Worm (Caenorhabditis elegans): ENCODE results near the gene sem-5.
A peak's percentile ranks its signal among the peaks of the same experiment; 100 is the strongest.

sem-5 gene

ce11 chrX:7994486-7994885 lies 33.0 kb upstream of the sem-5 start:
- TF ChIP-seq blmp-1 (tag; optimal IDR thresholded peaks at IDR 0.05) (no peak), M03D4.4 (tag; optimal IDR thresholded peaks at IDR 0.05) (no peak), lsy-2 (tag; optimal IDR thresholded peaks at IDR 0.05) (no peak), mep-1 (tag; optimal IDR thresholded peaks at IDR 0.05) (no peak), elt-1 (tag; optimal IDR thresholded peaks at IDR 0.05; ENCODE audit: borderline replicate concordance, insufficient read depth) (no peak), zip-8 (tag; optimal IDR thresholded peaks at IDR 0.05) (no peak), pha-4 (tag; optimal IDR thresholded peaks at IDR 0.05) (no peak), nhr-237 (tag; optimal IDR thresholded peaks at IDR 0.05) (no peak), mab-5 (tag; optimal IDR thresholded peaks at IDR 0.05) (no peak), nhr-2 (tag; optimal IDR thresholded peaks at IDR 0.05) (no peak), unc-62 (GFP tag; optimal IDR thresholded peaks at IDR 0.05) (no peak), ztf-11 (tag; optimal IDR thresholded peaks at IDR 0.05) (no peak), drap-1 (GFP tag; optimal IDR thresholded peaks at IDR 0.05) (no peak), nhr-28 (tag; optimal IDR thresholded peaks at IDR 0.05) (no peak), cnd-1 (tag; optimal IDR thresholded peaks at IDR 0.05) (no peak), sptf-1 (tag; optimal IDR thresholded peaks at IDR 0.05) (no peak), nhr-76 (tag; optimal IDR thresholded peaks at IDR 0.05) (no peak), tbx-8 (GFP tag; optimal IDR thresholded peaks at IDR 0.05) (no peak), unc-39 (tag; optimal IDR thresholded peaks at IDR 0.05) (no peak), flh-1 (GFP tag; optimal IDR thresholded peaks at IDR 0.05) (no peak)

ce11 chrX:7992102-7992501 lies 30.6 kb upstream of the sem-5 start:
- TF ChIP-seq unc-62 (GFP tag; optimal IDR thresholded peaks at IDR 0.05) (no peak), nhr-12 (tag; optimal IDR thresholded peaks at IDR 0.05) (no peak), zip-8 (tag; optimal IDR thresholded peaks at IDR 0.05) (peak; percentile 74), lsy-2 (tag; optimal IDR thresholded peaks at IDR 0.05) (no peak), sem-2 (GFP tag; optimal IDR thresholded peaks at IDR 0.05) (no peak)

- no peak for TF ChIP-seq ztf-11 (tag; optimal IDR thresholded peaks at IDR 0.05)
- TF ChIP-seq pha-4 (tag; optimal IDR thresholded peaks at IDR 0.05), result no peak
- TF ChIP-seq snpc-4 (tag; optimal IDR thresholded peaks at IDR 0.05), result no peak
- TF ChIP-seq elt-3 (tag; optimal IDR thresholded peaks at IDR 0.05), result no peak
- no peak for TF ChIP-seq unc-39 (tag; optimal IDR thresholded peaks at IDR 0.05)
- TF ChIP-seq nhr-2 (tag; optimal IDR thresholded peaks at IDR 0.05), result no peak
- TF ChIP-seq nhr-28 (tag; optimal IDR thresholded peaks at IDR 0.05), result no peak
- no peak for TF ChIP-seq ceh-39 (tag; optimal IDR thresholded peaks at IDR 0.05)
- TF ChIP-seq mab-5 (tag; optimal IDR thresholded peaks at IDR 0.05), result no peak
- TF ChIP-seq bed-3 (GFP tag; optimal IDR thresholded peaks at IDR 0.05), result no peak
- no peak for TF ChIP-seq hlh-1 (tag; optimal IDR thresholded peaks at IDR 0.05)
Observed at ce11 chrX:7990282-7990681, 28.8 kb upstream of the sem-5 start.

- no peak for TF ChIP-seq cnd-1 (tag; optimal IDR thresholded peaks at IDR 0.05)
- no peak for TF ChIP-seq ceh-43 (GFP tag; optimal IDR thresholded peaks at IDR 0.05)
- TF ChIP-seq ces-1 (GFP tag; optimal IDR thresholded peaks at IDR 0.05), result no peak
- TF ChIP-seq mep-1 (tag; optimal IDR thresholded peaks at IDR 0.05), result no peak
- TF ChIP-seq lsy-2 (tag; optimal IDR thresholded peaks at IDR 0.05), result no peak
- TF ChIP-seq snpc-4 (tag; optimal IDR thresholded peaks at IDR 0.05), result no peak
- no peak for TF ChIP-seq M03D4.4 (tag; optimal IDR thresholded peaks at IDR 0.05)
- no peak for TF ChIP-seq nhr-76 (tag; optimal IDR thresholded peaks at IDR 0.05)
- TF ChIP-seq nhr-237 (tag; optimal IDR thresholded peaks at IDR 0.05), result no peak
- TF ChIP-seq hlh-1 (tag; optimal IDR thresholded peaks at IDR 0.05), result no peak
- TF ChIP-seq unc-62 (GFP tag; optimal IDR thresholded peaks at IDR 0.05), result no peak
- no peak for TF ChIP-seq unc-39 (tag; optimal IDR thresholded peaks at IDR 0.05)
- no peak for TF ChIP-seq lin-13 (tag; optimal IDR thresholded peaks at IDR 0.05)
- no peak for TF ChIP-seq nhr-28 (tag; optimal IDR thresholded peaks at IDR 0.05)
- TF ChIP-seq flh-1 (GFP tag; optimal IDR thresholded peaks at IDR 0.05), result no peak
- no peak for TF ChIP-seq tbx-8 (GFP tag; optimal IDR thresholded peaks at IDR 0.05)
- no peak for TF ChIP-seq sem-2 (GFP tag; optimal IDR thresholded peaks at IDR 0.05)
- no peak for TF ChIP-seq mls-2 (tag; optimal IDR thresholded peaks at IDR 0.05)
Observed at ce11 chrX:7989155-7989554, 27.6 kb upstream of the sem-5 start.

- TF ChIP-seq nhr-12 (tag; optimal IDR thresholded peaks at IDR 0.05) (no peak), sptf-1 (tag; optimal IDR thresholded peaks at IDR 0.05) (no peak), nhr-237 (tag; optimal IDR thresholded peaks at IDR 0.05) (no peak), drap-1 (GFP tag; optimal IDR thresholded peaks at IDR 0.05) (no peak), lin-13 (tag; optimal IDR thresholded peaks at IDR 0.05) (no peak), elt-3 (tag; optimal IDR thresholded peaks at IDR 0.05) (no peak)
Observed at ce11 chrX:7988457-7988856, 26.9 kb upstream of the sem-5 start.
